Worm (Caenorhabditis elegans): ENCODE measurements around the gene fbxc-52.
"Not testable (repeated sequence)": the region's sequence is repeated elsewhere in the genome, so short reads cannot be mapped to it uniquely, and the experiment has no call there.

fbxc-52 gene

ce11 chrII:3759010-3759409, 41.9 kb downstream of the fbxc-52 start, which contains the start of gene T24E12.12:
TSS of gene T24E12.12 (plus strand) at chrII:3759290.
- no peak for TF ChIP-seq ham-2 (GFP tag; optimal IDR thresholded peaks at IDR 0.05)
- no peak for TF ChIP-seq mab-5 (tag; optimal IDR thresholded peaks at IDR 0.05)
- no peak for TF ChIP-seq nhr-2 (tag; optimal IDR thresholded peaks at IDR 0.05)
- TF ChIP-seq ztf-11 (tag; optimal IDR thresholded peaks at IDR 0.05) = no peak
- TF ChIP-seq lin-32 (GFP tag; optimal IDR thresholded peaks at IDR 0.05) = no peak
- TF ChIP-seq unc-120 (tag; optimal IDR thresholded peaks at IDR 0.05; ENCODE audit: poor library complexity, severe bottlenecking) = no peak
- no peak for TF ChIP-seq pha-4 (tag; optimal IDR thresholded peaks at IDR 0.05)
- no peak for TF ChIP-seq drap-1 (GFP tag; optimal IDR thresholded peaks at IDR 0.05)
- TF ChIP-seq unc-62 (GFP tag; optimal IDR thresholded peaks at IDR 0.05) = no peak
- TF ChIP-seq elt-1 (tag; optimal IDR thresholded peaks at IDR 0.05; ENCODE audit: borderline replicate concordance, insufficient read depth) = no peak
- no peak for TF ChIP-seq sem-2 (GFP tag; optimal IDR thresholded peaks at IDR 0.05)
- no peak for TF ChIP-seq nhr-28 (tag; optimal IDR thresholded peaks at IDR 0.05)
- TF ChIP-seq ceh-39 (tag; optimal IDR thresholded peaks at IDR 0.05) = no peak
- TF ChIP-seq cnd-1 (tag; optimal IDR thresholded peaks at IDR 0.05) = no peak
- TF ChIP-seq unc-39 (tag; optimal IDR thresholded peaks at IDR 0.05) = no peak
- no peak for TF ChIP-seq sptf-1 (tag; optimal IDR thresholded peaks at IDR 0.05)
- TF ChIP-seq zip-8 (tag; optimal IDR thresholded peaks at IDR 0.05) = no peak
- TF ChIP-seq nhr-237 (tag; optimal IDR thresholded peaks at IDR 0.05) = no peak
- no peak for TF ChIP-seq hlh-1 (tag; optimal IDR thresholded peaks at IDR 0.05)

- not testable (repeated sequence) for TF ChIP-seq ztf-11 (tag; optimal IDR thresholded peaks at IDR 0.05); hlh-1 (tag; optimal IDR thresholded peaks at IDR 0.05); flh-1 (GFP tag; optimal IDR thresholded peaks at IDR 0.05)
These were observed 44.5 kb downstream of the fbxc-52 start, which contains the start of gene T24E12.6 for ce11 chrII:3761599-3761998. TSS of gene T24E12.6 (minus strand) at chrII:3761699.

- TF ChIP-seq unc-62 (GFP tag; optimal IDR thresholded peaks at IDR 0.05) = no peak
- TF ChIP-seq ceh-43 (GFP tag; optimal IDR thresholded peaks at IDR 0.05) = no peak
- no peak for TF ChIP-seq ham-2 (GFP tag; optimal IDR thresholded peaks at IDR 0.05)
- TF ChIP-seq hlh-1 (tag; optimal IDR thresholded peaks at IDR 0.05) = no peak
- TF ChIP-seq snpc-4 (tag; optimal IDR thresholded peaks at IDR 0.05) = no peak
- no peak for TF ChIP-seq unc-39 (tag; optimal IDR thresholded peaks at IDR 0.05)
- TF ChIP-seq elt-1 (tag; optimal IDR thresholded peaks at IDR 0.05; ENCODE audit: borderline replicate concordance, insufficient read depth) = no peak
- TF ChIP-seq blmp-1 (tag; optimal IDR thresholded peaks at IDR 0.05) = no peak
- TF ChIP-seq elt-3 (tag; optimal IDR thresholded peaks at IDR 0.05) = no peak
- TF ChIP-seq flh-1 (GFP tag; optimal IDR thresholded peaks at IDR 0.05) = no peak
- TF ChIP-seq nhr-237 (tag; optimal IDR thresholded peaks at IDR 0.05) = no peak
- TF ChIP-seq zip-8 (tag; optimal IDR thresholded peaks at IDR 0.05) = no peak
- TF ChIP-seq sptf-1 (tag; optimal IDR thresholded peaks at IDR 0.05) = no peak
- no peak for TF ChIP-seq lin-13 (tag; optimal IDR thresholded peaks at IDR 0.05)
- TF ChIP-seq nhr-28 (tag; optimal IDR thresholded peaks at IDR 0.05) = no peak
- TF ChIP-seq mep-1 (tag; optimal IDR thresholded peaks at IDR 0.05) = no peak
- no peak for TF ChIP-seq cnd-1 (tag; optimal IDR thresholded peaks at IDR 0.05)
These were observed 47.4 kb downstream of the fbxc-52 start, which contains the start of gene srx-112 for ce11 chrII:3764486-3764885. TSS of gene srx-112 (minus strand) at chrII:3764586.
